In genomic region chrIV:11149454-11150163, ce11 we compare ENCODE assay signal across 4 worm cellular contexts.
TF ChIP-seq lines count a peak whose summit lies in the region.

F01G4.6 (minus strand) TSS chrIV:11149504.
pfd-1 (plus strand) TSS chrIV:11150113.

TF ChIP-seq in whole organism, L2 larva, 48 proteins besides CTCF, POLR2A, EP300 and RAD21 (continued from another document):
- TF ChIP-seq sem-4 (tag; optimal IDR thresholded peaks at IDR 0.05; lab: Kevin White, UChicago): peak; percentile 92
- peak; percentile 49 for TF ChIP-seq nhr-237 (tag; optimal IDR thresholded peaks at IDR 0.05; lab: Kevin White, UChicago)
- no peak for TF ChIP-seq peb-1 (tag; optimal IDR thresholded peaks at IDR 0.05; lab: Kevin White, UChicago)
- TF ChIP-seq ceh-16 (tag; optimal IDR thresholded peaks at IDR 0.05; lab: Kevin White, UChicago): peak; percentile 31
- TF ChIP-seq ama-1 (optimal IDR thresholded peaks at IDR 0.05; lab: Kevin White, UChicago): peak; percentile 36
- TF ChIP-seq egl-27 (tag; optimal IDR thresholded peaks at IDR 0.05; lab: Kevin White, UChicago): peak; percentile 86
- peak; percentile 96 for TF ChIP-seq lin-13 (GFP tag; optimal IDR thresholded peaks at IDR 0.05; lab: Kevin White, UChicago)
- TF ChIP-seq ztf-1 (GFP tag; conservative IDR thresholded peaks at IDR 0.05; lab: Robert Waterston, UW): no peak
- TF ChIP-seq mdl-1 (tag; optimal IDR thresholded peaks at IDR 0.05; lab: Kevin White, UChicago): peak; percentile 50 to 65
- TF ChIP-seq fos-1 (tag; optimal IDR thresholded peaks at IDR 0.05; lab: Kevin White, UChicago): peak; percentile 81
- peak; percentile 97 to 99 for TF ChIP-seq lsy-2 (tag; optimal IDR thresholded peaks at IDR 0.05; lab: Kevin White, UChicago)
- peak; percentile 95 for TF ChIP-seq lin-11 (tag; optimal IDR thresholded peaks at IDR 0.05; lab: Kevin White, UChicago)
- peak; percentile 76 for TF ChIP-seq Y55F3AM.14 (GFP tag; optimal IDR thresholded peaks at IDR 0.05; lab: Kevin White, UChicago)
- peak; percentile 91 for TF ChIP-seq nhr-129 (tag; optimal IDR thresholded peaks at IDR 0.05; lab: Kevin White, UChicago)
- TF ChIP-seq mbf-1 (tag; optimal IDR thresholded peaks at IDR 0.05; lab: Kevin White, UChicago): no peak
- peak; percentile 69 for TF ChIP-seq nhr-10 (tag; optimal IDR thresholded peaks at IDR 0.05; lab: Kevin White, UChicago)
- no peak for TF ChIP-seq elt-3 (tag; optimal IDR thresholded peaks at IDR 0.05; lab: Kevin White, UChicago)
- TF ChIP-seq nhr-6 (tag; optimal IDR thresholded peaks at IDR 0.05; lab: Kevin White, UChicago): peak; percentile 92
- TF ChIP-seq nhr-12 (tag; optimal IDR thresholded peaks at IDR 0.05; lab: Kevin White, UChicago): no peak
- TF ChIP-seq lin-39 (tag; optimal IDR thresholded peaks at IDR 0.05; lab: Kevin White, UChicago): no peak
- TF ChIP-seq aly-2 (tag; optimal IDR thresholded peaks at IDR 0.05; lab: Kevin White, UChicago): no peak
- peak; percentile 91 for TF ChIP-seq gmeb-1 (tag; optimal IDR thresholded peaks at IDR 0.05; lab: Kevin White, UChicago)
- no peak for TF ChIP-seq dmd-4 (tag; optimal IDR thresholded peaks at IDR 0.05; lab: Kevin White, UChicago)
- TF ChIP-seq ztf-11 (tag; optimal IDR thresholded peaks at IDR 0.05; lab: Kevin White, UChicago): no peak
- peak; percentile 98 for TF ChIP-seq ZK546.5 (tag; optimal IDR thresholded peaks at IDR 0.05; lab: Kevin White, UChicago)
- TF ChIP-seq unc-55 (GFP tag; optimal IDR thresholded peaks at IDR 0.05; lab: Kevin White, UChicago): peak; percentile 98

TF ChIP-seq in whole organism, L4 larva, 104 proteins besides CTCF, POLR2A, EP300 and RAD21 (continued from another document and continues in another):
- TF ChIP-seq lin-38 (GFP tag; IDR thresholded peaks at IDR 0.05; lab: Robert Waterston, UW) (peak; percentile 84), unc-62 (GFP tag; optimal IDR thresholded peaks at IDR 0.05 in 1 of 2; lab: Kevin White, UChicago) (peak in 1 of 2 experiments; percentile 21), unc-62 (tag; optimal IDR thresholded peaks at IDR 0.05; lab: Kevin White, UChicago) (no peak), T26A8.4 (GFP tag; IDR thresholded peaks at IDR 0.05; lab: Robert Waterston, UW) (peak; percentile 89), mxl-2 (GFP tag; conservative IDR thresholded peaks at IDR 0.05; lab: Robert Waterston, UW) (peak; percentile 66; the same call in 1 of the 2 replicates), F37D6.2 (tag; optimal IDR thresholded peaks at IDR 0.05; lab: Kevin White, UChicago) (peak; percentile 79), dmd-6 (GFP tag; IDR thresholded peaks at IDR 0.05; lab: Robert Waterston, UW) (peak; percentile 90), mep-1 (tag; optimal IDR thresholded peaks at IDR 0.05; lab: Kevin White, UChicago) (peak; percentile 96), nhr-28 (tag; optimal IDR thresholded peaks at IDR 0.05; lab: Kevin White, UChicago) (peak; percentile 87), hlh-30 (tag; optimal IDR thresholded peaks at IDR 0.05; lab: Kevin White, UChicago; ENCODE audit: insufficient read depth) (peak; percentile 89), unc-130 (GFP tag; optimal IDR thresholded peaks at IDR 0.05; lab: Kevin White, UChicago) (peak; percentile 24), vab-7 (GFP tag; IDR thresholded peaks at IDR 0.05; lab: Robert Waterston, UW) (peak; percentile 55; the same call in 1 of the 2 replicates), ceh-44 (GFP tag; IDR thresholded peaks at IDR 0.05; lab: Robert Waterston, UW) (no peak), spr-1 (tag; optimal IDR thresholded peaks at IDR 0.05; lab: Kevin White, UChicago) (peak; percentile 42), fkh-10 (GFP tag; optimal IDR thresholded peaks at IDR 0.05; lab: Kevin White, UChicago) (peak; percentile 67), nhr-237 (tag; optimal IDR thresholded peaks at IDR 0.05; lab: Kevin White, UChicago) (no peak), lin-29 (GFP tag; IDR thresholded peaks at IDR 0.05; lab: Robert Waterston, UW) (peak; percentile 71; the same call in 1 of the 2 replicates), T20F7.1 (GFP tag; optimal IDR thresholded peaks at IDR 0.05; lab: Kevin White, UChicago) (no peak), egl-27 (tag; optimal IDR thresholded peaks at IDR 0.05; lab: Kevin White, UChicago) (no peak), nhr-77 (tag; optimal IDR thresholded peaks at IDR 0.05; lab: Kevin White, UChicago) (peak; percentile 94), pqm-1 (tag; optimal IDR thresholded peaks at IDR 0.05; lab: Kevin White, UChicago) (peak; percentile 9), aha-1 (tag; lab: Kevin White, UChicago) (peak; percentile 93), jun-1 (tag; optimal IDR thresholded peaks at IDR 0.05; lab: Kevin White, UChicago) (peak; percentile 83), egl-43 (GFP tag; IDR thresholded peaks at IDR 0.05; lab: Robert Waterston, UW) (0 out of 2 replicates have a peak, but pooled peaks have one; percentile 56), mdt-29 (GFP tag; IDR thresholded peaks at IDR 0.05; lab: Robert Waterston, UW) (peak; percentile 49; the same call in 1 of the 2 replicates), ama-1 (optimal IDR thresholded peaks at IDR 0.05; lab: Kevin White, UChicago) (peak; percentile 53), mxl-3 (GFP tag; optimal IDR thresholded peaks at IDR 0.05; lab: Kevin White, UChicago) (peak; percentile 48), ZK546.5 (tag; optimal IDR thresholded peaks at IDR 0.05; lab: Kevin White, UChicago) (peak; percentile 99), lin-13 (GFP tag; optimal IDR thresholded peaks at IDR 0.05; lab: Kevin White, UChicago) (peak; percentile 85), F26F4.8 (GFP tag; conservative IDR thresholded peaks at IDR 0.05; lab: Robert Waterston, UW) (no peak), ctbp-1 (GFP tag; IDR thresholded peaks at IDR 0.05; lab: Robert Waterston, UW) (peak; percentile 69; the same call in 1 of the 2 replicates), mes-2 (tag; optimal IDR thresholded peaks at IDR 0.05; lab: Kevin White, UChicago; ENCODE audit: poor library complexity, severe bottlenecking) (peak; percentile 93), nhr-111 (GFP tag; optimal IDR thresholded peaks at IDR 0.05; lab: Kevin White, UChicago) (no peak), lir-3 (tag; optimal IDR thresholded peaks at IDR 0.05; lab: Kevin White, UChicago) (no peak), tra-1 (GFP tag; IDR thresholded peaks at IDR 0.05; lab: Robert Waterston, UW) (0 out of 2 replicates have a peak, but pooled peaks have one; percentile 11)

TF ChIP-seq in whole organism, late embryonic, 69 proteins besides CTCF, POLR2A, EP300 and RAD21 (continued from another document and continues in another):
- TF ChIP-seq nhr-11 (tag; optimal IDR thresholded peaks at IDR 0.05; lab: Kevin White, UChicago) (no peak), C38D4.7 (GFP tag; optimal IDR thresholded peaks at IDR 0.05; lab: Kevin White, UChicago) (no peak), unc-86 (tag; optimal IDR thresholded peaks at IDR 0.05; lab: Kevin White, UChicago) (no peak), ceh-9 (tag; optimal IDR thresholded peaks at IDR 0.05; lab: Kevin White, UChicago) (no peak), hlh-13 (GFP tag; optimal IDR thresholded peaks at IDR 0.05; lab: Kevin White, UChicago) (no peak), K02D7.2 (tag; optimal IDR thresholded peaks at IDR 0.05; lab: Kevin White, UChicago) (no peak), gmeb-2 (tag; optimal IDR thresholded peaks at IDR 0.05; lab: Kevin White, UChicago) (peak; percentile 12), ceh-18 (tag; optimal IDR thresholded peaks at IDR 0.05; lab: Kevin White, UChicago) (peak; percentile 39), npax-4 (tag; optimal IDR thresholded peaks at IDR 0.05; lab: Kevin White, UChicago) (no peak), C08G9.2 (tag; optimal IDR thresholded peaks at IDR 0.05; lab: Kevin White, UChicago) (no peak), sox-2 (GFP tag; IDR thresholded peaks at IDR 0.05; lab: Robert Waterston, UW) (no peak), ceh-22 (tag; optimal IDR thresholded peaks at IDR 0.05; lab: Kevin White, UChicago) (no peak), Y22D7AL.16 (tag; optimal IDR thresholded peaks at IDR 0.05; lab: Kevin White, UChicago) (no peak), fkh-6 (tag; optimal IDR thresholded peaks at IDR 0.05; lab: Kevin White, UChicago) (no peak), hlh-6 (tag; optimal IDR thresholded peaks at IDR 0.05; lab: Kevin White, UChicago) (no peak), hlh-8 (tag; optimal IDR thresholded peaks at IDR 0.05; lab: Kevin White, UChicago) (no peak), che-1 (tag; optimal IDR thresholded peaks at IDR 0.05; lab: Kevin White, UChicago) (no peak), pqm-1 (tag; optimal IDR thresholded peaks at IDR 0.05; lab: Kevin White, UChicago) (no peak), fax-1 (tag; optimal IDR thresholded peaks at IDR 0.05; lab: Kevin White, UChicago) (no peak), dve-1 (tag; optimal IDR thresholded peaks at IDR 0.05; lab: Kevin White, UChicago) (peak; percentile 54), ceh-31 (tag; optimal IDR thresholded peaks at IDR 0.05; lab: Kevin White, UChicago) (peak; percentile 50), unc-42 (tag; optimal IDR thresholded peaks at IDR 0.05; lab: Kevin White, UChicago) (peak; percentile 46), pha-2 (tag; optimal IDR thresholded peaks at IDR 0.05; lab: Kevin White, UChicago) (no peak), mec-3 (tag; optimal IDR thresholded peaks at IDR 0.05; lab: Kevin White, UChicago; ENCODE audit: borderline replicate concordance) (no peak), ceh-6 (GFP tag; optimal IDR thresholded peaks at IDR 0.05; lab: Kevin White, UChicago) (no peak), hlh-30 (tag; optimal IDR thresholded peaks at IDR 0.05; lab: Kevin White, UChicago; ENCODE audit: insufficient read depth) (no peak), sox-4 (tag; optimal IDR thresholded peaks at IDR 0.05; lab: Kevin White, UChicago) (no peak), pax-1 (tag; optimal IDR thresholded peaks at IDR 0.05; lab: Kevin White, UChicago) (peak; percentile 66), tbx-2 (tag; optimal IDR thresholded peaks at IDR 0.05; lab: Kevin White, UChicago) (peak; percentile 44), ets-4 (tag; optimal IDR thresholded peaks at IDR 0.05; lab: Kevin White, UChicago) (no peak), pag-3 (tag; optimal IDR thresholded peaks at IDR 0.05; lab: Kevin White, UChicago; ENCODE audit: borderline replicate concordance) (no peak), zip-5 (tag; optimal IDR thresholded peaks at IDR 0.05; lab: Kevin White, UChicago) (no peak), rnt-1 (tag; optimal IDR thresholded peaks at IDR 0.05; lab: Kevin White, UChicago) (peak; percentile 3), tbx-7 (tag; optimal IDR thresholded peaks at IDR 0.05; lab: Kevin White, UChicago) (no peak), F13H6.1 (tag; optimal IDR thresholded peaks at IDR 0.05; lab: Kevin White, UChicago) (peak; percentile 11), ceh-2 (tag; optimal IDR thresholded peaks at IDR 0.05; lab: Kevin White, UChicago) (no peak), elt-4 (tag; optimal IDR thresholded peaks at IDR 0.05; lab: Kevin White, UChicago) (no peak), ztf-16 (tag; optimal IDR thresholded peaks at IDR 0.05; lab: Kevin White, UChicago) (no peak), ceh-30 (tag; optimal IDR thresholded peaks at IDR 0.05; lab: Kevin White, UChicago) (no peak), ahr-1 (tag; optimal IDR thresholded peaks at IDR 0.05; lab: Kevin White, UChicago) (no peak)

TF ChIP-seq in whole organism, mixed stage, embryonic, 35 proteins besides CTCF, POLR2A, EP300 and RAD21 (continued from another document):
- TF ChIP-seq M03D4.4 (tag; optimal IDR thresholded peaks at IDR 0.05; lab: Kevin White, UChicago): peak; percentile 65
- TF ChIP-seq nhr-28 (tag; optimal IDR thresholded peaks at IDR 0.05; lab: Kevin White, UChicago): no peak
- peak; percentile 79 for TF ChIP-seq lin-13 (tag; optimal IDR thresholded peaks at IDR 0.05; lab: Kevin White, UChicago)
- no peak for TF ChIP-seq tbx-8 (GFP tag; optimal IDR thresholded peaks at IDR 0.05; lab: Kevin White, UChicago)
- TF ChIP-seq hlh-1 (tag; optimal IDR thresholded peaks at IDR 0.05; lab: Kevin White, UChicago): peak; percentile 57
- no peak for TF ChIP-seq ceh-83 (GFP tag; optimal IDR thresholded peaks at IDR 0.05; lab: Kevin White, UChicago)
TF ChIP-seq in whole organism, mixed stage, embryonic: peak in this region for 16.
